Worm (Caenorhabditis elegans) whole organism, L3 larva: ENCODE data around the gene perm-2.

Source experiments
- aly-2 ChIP-seq: fragments of 150-350 bp; optimal IDR thresholded peaks from 2 replicates; lab custom pipeline; 2014; ENCODE audit warnings: missing biosample characterization, missing genetic modification characterization
- ceh-16 ChIP-seq: sonication (generic microtip); optimal IDR thresholded peaks from 2 replicates; lab custom pipeline; 2017; ENCODE audit warnings: missing biosample characterization, missing genetic modification characterization
- ceh-82 ChIP-seq: fragments of 150-350 bp; optimal IDR thresholded peaks from 2 replicates; lab custom pipeline; 2014; ENCODE audit warnings: missing biosample characterization, missing genetic modification characterization
- ceh-9 ChIP-seq: sonication (generic microtip); optimal IDR thresholded peaks from 2 replicates; lab custom pipeline; 2018; ENCODE audit warnings: missing biosample characterization, missing genetic modification characterization
- fkh-10 ChIP-seq: sonication (generic microtip); optimal IDR thresholded peaks from 2 replicates; lab custom pipeline; 2017; ENCODE audit warnings: missing biosample characterization, missing genetic modification reagents, missing genetic modification characterization
- lin-15B ChIP-seq: fragments of 150-350 bp; optimal IDR thresholded peaks from 2 replicates; lab custom pipeline; 2014; ENCODE audit warnings: missing biosample characterization, missing genetic modification characterization
- lin-39 ChIP-seq: fragments of 150-350 bp; optimal IDR thresholded peaks from 2 replicates; lab custom pipeline; 2018; ENCODE audit warnings: missing biosample characterization, missing genetic modification reagents, missing genetic modification characterization
- mdl-1 ChIP-seq: fragments of 150-350 bp; optimal IDR thresholded peaks from 2 replicates; lab custom pipeline; 2014; ENCODE audit warnings: missing biosample characterization, missing genetic modification characterization
- nhr-237 ChIP-seq: fragments of 150-350 bp; optimal IDR thresholded peaks from 2 replicates; lab custom pipeline; 2014; ENCODE audit warnings: missing biosample characterization, missing genetic modification characterization
- nhr-76 ChIP-seq: fragments of 150-350 bp; sonication (generic microtip); optimal IDR thresholded peaks from 5 replicates; lab custom pipeline; 2014; ENCODE audit warnings: missing biosample characterization, missing genetic modification characterization
- pha-4 ChIP-seq: fragments of 150-350 bp; optimal IDR thresholded peaks from 2 replicates; lab custom pipeline; 2014; ENCODE audit warnings: missing biosample characterization, missing genetic modification reagents, missing genetic modification characterization
- snpc-4 ChIP-seq: fragments of 150-350 bp; optimal IDR thresholded peaks from 2 replicates; lab custom pipeline; 2014; ENCODE audit warnings: missing biosample characterization, missing genetic modification characterization
- zag-1 ChIP-seq: fragments of 150-350 bp; optimal IDR thresholded peaks from 2 replicates; lab custom pipeline; 2014; ENCODE audit warnings: missing biosample characterization, missing genetic modification characterization
- ztf-11 ChIP-seq: fragments of 150-350 bp; optimal IDR thresholded peaks from 2 replicates; lab custom pipeline; 2014; ENCODE audit warnings: missing biosample characterization, missing genetic modification characterization

DNA sequence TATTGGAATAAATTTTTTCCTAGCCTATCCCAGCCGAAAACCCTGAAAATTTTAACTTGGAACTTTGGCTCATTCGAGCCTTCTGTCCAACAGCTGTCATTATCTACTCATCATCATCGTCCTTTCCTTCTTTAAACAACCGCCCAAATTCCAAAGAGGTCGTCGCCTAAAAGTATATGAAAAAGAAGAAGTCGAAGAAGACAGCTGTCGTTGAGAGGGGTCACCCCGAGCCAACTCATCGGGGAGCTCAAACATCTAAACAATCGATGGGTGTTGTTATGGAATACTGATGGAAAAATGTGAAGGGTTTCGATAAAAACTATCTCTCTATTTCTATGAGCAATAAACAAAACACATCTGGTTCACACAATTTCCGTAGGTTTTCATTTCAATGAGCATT lies 21.5 kb upstream of the perm-2 start:
- TF ChIP-seq ceh-82 (tag; lab: Kevin White, UChicago) (no peak), nhr-76 (no peak), mdl-1 (tag; lab: Kevin White, UChicago) (no peak), pha-4 (tag; lab: Kevin White, UChicago) (no peak), snpc-4 (tag; lab: Kevin White, UChicago) (no peak), lin-15B (tag; lab: Kevin White, UChicago) (no peak), ceh-9 (tag; lab: Kevin White, UChicago) (no peak), aly-2 (no peak), nhr-237 (tag; lab: Kevin White, UChicago) (no peak), ztf-11 (tag; lab: Kevin White, UChicago) (no peak), ceh-16 (no peak), lin-39 (tag; lab: Kevin White, UChicago) (no peak), zag-1 (no peak), fkh-10 (GFP tag; lab: Kevin White, UChicago) (no peak)
